Worm (Caenorhabditis elegans) whole organism, midembryonic: ENCODE data around the gene srt-34.

ENCODE experiments used
- cog-1 ChIP-seq: sonication (generic microtip); optimal IDR thresholded peaks from 2 replicates; lab custom pipeline; 2016; ENCODE audit warnings: missing genetic modification characterization, missing compliant biosample characterization
- flt-1 ChIP-seq: fragments of 200-800 bp; sonication (Bioruptor generic); IDR thresholded peaks from 2 replicates; pipeline ENCODE4 v1.3.6; 2022; ENCODE audit warnings: missing genetic modification characterization, missing compliant biosample characterization
- klf-2 ChIP-seq: fragments of 200-800 bp; sonication (Bioruptor generic); conservative IDR thresholded peaks from 2 replicates; pipeline ENCODE4 v1.3.6; 2022; ENCODE audit warnings: missing genetic modification reagents, missing genetic modification characterization, missing compliant biosample characterization
- ref-1 ChIP-seq: fragments of 200-800 bp; sonication (Bioruptor generic); conservative IDR thresholded peaks from 2 replicates; pipeline ENCODE4 v1.3.6; 2022; ENCODE audit warnings: missing genetic modification reagents, missing genetic modification characterization, missing compliant biosample characterization
- ztf-29 ChIP-seq: fragments of 200-800 bp; sonication (Bioruptor generic); IDR thresholded peaks from 2 replicates; pipeline ENCODE4 v1.3.6; 2022; ENCODE audit warnings: missing genetic modification reagents, missing genetic modification characterization, missing compliant biosample characterization

DNA sequence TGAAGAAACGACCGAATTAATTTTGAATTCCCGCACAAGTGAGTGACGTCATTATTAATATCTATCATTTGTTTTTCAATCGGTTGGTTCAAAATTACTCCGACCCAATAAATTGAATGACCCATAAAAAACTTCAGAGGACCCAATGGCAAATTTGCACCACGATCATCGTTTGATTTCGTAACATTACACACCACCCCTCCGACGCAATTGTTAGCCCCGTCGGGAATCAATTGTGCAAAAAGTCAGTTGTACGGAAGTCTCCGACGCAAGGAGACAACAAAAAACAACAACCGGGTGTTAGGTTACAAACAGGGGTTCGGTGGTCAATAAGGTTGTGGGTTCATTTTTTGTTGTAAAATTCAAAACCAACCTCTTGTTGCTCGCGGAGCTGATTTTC lies 16.1 kb downstream of the srt-34 start:
- no peak for TF ChIP-seq klf-2 (GFP tag; lab: Robert Waterston, UW)
- TF ChIP-seq ztf-29 (GFP tag; lab: Robert Waterston, UW): no peak
- no peak for TF ChIP-seq flt-1
- no peak for TF ChIP-seq cog-1 (tag; lab: Kevin White, UChicago)
- no peak for TF ChIP-seq ref-1 (GFP tag; lab: Robert Waterston, UW)
